Fruit fly (Drosophila melanogaster): ENCODE data around the gene Tsp66E.

dm6 chr3L:8870547-8870946, 41.8 kb upstream of the Tsp66E start:
- TF ChIP-seq CG8388 (GFP tag; optimal IDR thresholded peaks at IDR 0.05) (no peak), Blimp-1 (GFP tag; optimal IDR thresholded peaks at IDR 0.05) (peak; percentile 34), CoRest (tag; optimal IDR thresholded peaks at IDR 0.05) (no peak), pros (GFP tag; optimal IDR thresholded peaks at IDR 0.05) (no peak)
